Worm (Caenorhabditis elegans): ENCODE measurements around the gene kmo-1.

kmo-1 gene

ce11 chrV:12098123-12098522 lies 27.8 kb upstream of the kmo-1 start, which contains the start of gene nhr-209:
Gene nhr-209, plus strand, starts transcription at chrV:12098149.
- TF ChIP-seq ztf-23 (GFP tag; IDR thresholded peaks at IDR 0.05) (no peak), tab-1 (GFP tag; IDR thresholded peaks at IDR 0.05) (no peak), med-1 (GFP tag; optimal IDR thresholded peaks at IDR 0.05; ENCODE audit: insufficient read depth) (no peak), klf-2 (GFP tag; conservative IDR thresholded peaks at IDR 0.05) (no peak), cog-1 (tag; optimal IDR thresholded peaks at IDR 0.05) (no peak), ztf-29 (GFP tag; IDR thresholded peaks at IDR 0.05) (no peak), flt-1 (GFP tag; IDR thresholded peaks at IDR 0.05) (no peak), T22C8.4 (GFP tag; IDR thresholded peaks at IDR 0.05) (no peak), ref-1 (GFP tag; conservative IDR thresholded peaks at IDR 0.05) (no peak)

DNA sequence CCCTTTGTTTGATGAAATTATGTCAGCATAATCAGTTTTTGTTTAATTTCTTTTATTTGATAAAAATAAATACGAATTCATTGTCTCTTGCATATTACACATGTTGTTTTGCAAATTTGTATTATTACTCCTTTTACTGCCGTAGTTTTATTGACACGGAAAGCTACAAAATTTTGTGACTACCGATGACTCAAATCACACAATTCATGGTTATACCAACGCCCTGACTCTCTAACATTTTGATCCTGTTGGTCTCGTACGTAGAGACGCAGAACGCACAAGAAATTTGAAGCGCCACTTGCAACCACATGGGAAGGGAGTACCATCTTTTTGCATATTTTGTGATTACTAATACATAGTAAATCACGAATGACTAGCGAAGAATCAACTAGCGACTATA lies 25.5 kb upstream of the kmo-1 start, which contains the start of gene nhr-207:
nhr-207 (plus strand) TSS at position 282 of the 400 bp plus-strand sequence.
- no peak for TF ChIP-seq cog-1 (tag; optimal IDR thresholded peaks at IDR 0.05)
- no peak for TF ChIP-seq med-1 (GFP tag; optimal IDR thresholded peaks at IDR 0.05; ENCODE audit: insufficient read depth)
- no peak for TF ChIP-seq flt-1 (GFP tag; IDR thresholded peaks at IDR 0.05)
- TF ChIP-seq T22C8.4 (GFP tag; IDR thresholded peaks at IDR 0.05), result no peak
- no peak for TF ChIP-seq tab-1 (GFP tag; IDR thresholded peaks at IDR 0.05)
- TF ChIP-seq ref-1 (GFP tag; conservative IDR thresholded peaks at IDR 0.05), result no peak
- TF ChIP-seq ztf-23 (GFP tag; IDR thresholded peaks at IDR 0.05), result no peak
- TF ChIP-seq ztf-29 (GFP tag; IDR thresholded peaks at IDR 0.05), result no peak
- TF ChIP-seq klf-2 (GFP tag; conservative IDR thresholded peaks at IDR 0.05), result no peak

DNA sequence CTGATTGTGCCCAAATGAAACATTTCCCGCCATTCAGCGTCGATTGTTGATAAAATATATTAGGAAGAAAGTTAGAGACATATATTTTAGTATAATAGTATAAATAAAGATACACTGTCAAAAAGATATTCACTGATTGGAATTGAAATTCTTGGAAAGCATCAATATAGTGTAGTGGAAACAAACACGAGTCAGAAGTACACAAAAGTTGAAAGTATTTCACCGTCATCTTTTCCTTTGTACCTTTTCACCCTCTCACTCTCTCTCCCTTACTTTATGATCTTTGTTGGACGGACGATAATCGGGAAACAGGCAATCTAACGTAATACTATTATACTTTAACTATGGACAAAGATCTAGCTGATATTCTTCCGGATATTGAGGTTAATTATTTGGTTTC lies 23.7 kb upstream of the kmo-1 start, which contains the start of gene nhr-208:
nhr-208 (plus strand) TSS at position 288 of the 400 bp plus-strand sequence.
- TF ChIP-seq cog-1 (tag; optimal IDR thresholded peaks at IDR 0.05), result no peak
- no peak for TF ChIP-seq klf-2 (GFP tag; conservative IDR thresholded peaks at IDR 0.05)
- no peak for TF ChIP-seq med-1 (GFP tag; optimal IDR thresholded peaks at IDR 0.05; ENCODE audit: insufficient read depth)
- TF ChIP-seq ref-1 (GFP tag; conservative IDR thresholded peaks at IDR 0.05), result no peak
- TF ChIP-seq T22C8.4 (GFP tag; IDR thresholded peaks at IDR 0.05), result no peak
- TF ChIP-seq tab-1 (GFP tag; IDR thresholded peaks at IDR 0.05), result no peak
- no peak for TF ChIP-seq ztf-29 (GFP tag; IDR thresholded peaks at IDR 0.05)
- no peak for TF ChIP-seq ztf-23 (GFP tag; IDR thresholded peaks at IDR 0.05)
- no peak for TF ChIP-seq flt-1 (GFP tag; IDR thresholded peaks at IDR 0.05)

- TF ChIP-seq ztf-23 (GFP tag; IDR thresholded peaks at IDR 0.05) (no peak), ref-1 (GFP tag; conservative IDR thresholded peaks at IDR 0.05) (no peak), flt-1 (GFP tag; IDR thresholded peaks at IDR 0.05) (no peak), T22C8.4 (GFP tag; IDR thresholded peaks at IDR 0.05) (no peak), ztf-29 (GFP tag; IDR thresholded peaks at IDR 0.05) (no peak), tab-1 (GFP tag; IDR thresholded peaks at IDR 0.05) (no peak), cog-1 (tag; optimal IDR thresholded peaks at IDR 0.05) (no peak), klf-2 (GFP tag; conservative IDR thresholded peaks at IDR 0.05) (no peak), med-1 (GFP tag; optimal IDR thresholded peaks at IDR 0.05; ENCODE audit: insufficient read depth) (no peak)
Observed at ce11 chrV:12091759-12092158, 21.4 kb upstream of the kmo-1 start, which contains the start of gene nhr-206. Gene nhr-206, plus strand, starts transcription at chrV:12092006.

- no peak for TF ChIP-seq ref-1 (GFP tag; conservative IDR thresholded peaks at IDR 0.05)
- TF ChIP-seq ztf-23 (GFP tag; IDR thresholded peaks at IDR 0.05), result no peak
- no peak for TF ChIP-seq cog-1 (tag; optimal IDR thresholded peaks at IDR 0.05)
- TF ChIP-seq T22C8.4 (GFP tag; IDR thresholded peaks at IDR 0.05), result no peak
- no peak for TF ChIP-seq flt-1 (GFP tag; IDR thresholded peaks at IDR 0.05)
- TF ChIP-seq ztf-29 (GFP tag; IDR thresholded peaks at IDR 0.05), result no peak
- TF ChIP-seq klf-2 (GFP tag; conservative IDR thresholded peaks at IDR 0.05), result no peak
- TF ChIP-seq med-1 (GFP tag; optimal IDR thresholded peaks at IDR 0.05; ENCODE audit: insufficient read depth), result no peak
- no peak for TF ChIP-seq tab-1 (GFP tag; IDR thresholded peaks at IDR 0.05)
Observed at ce11 chrV:12088773-12089172, 18.5 kb upstream of the kmo-1 start, which contains the start of gene R07B7.12. Gene R07B7.12, plus strand, starts transcription at chrV:12089073.

- TF ChIP-seq ref-1 (GFP tag; conservative IDR thresholded peaks at IDR 0.05) (no peak), ztf-29 (GFP tag; IDR thresholded peaks at IDR 0.05) (no peak), ztf-23 (GFP tag; IDR thresholded peaks at IDR 0.05) (no peak), cog-1 (tag; optimal IDR thresholded peaks at IDR 0.05) (no peak), med-1 (GFP tag; optimal IDR thresholded peaks at IDR 0.05; ENCODE audit: insufficient read depth) (no peak), tab-1 (GFP tag; IDR thresholded peaks at IDR 0.05) (no peak), T22C8.4 (GFP tag; IDR thresholded peaks at IDR 0.05) (no peak)
Observed at ce11 chrV:12086934-12087333, 16.6 kb upstream of the kmo-1 start, which contains the start of gene gana-1. Gene gana-1, plus strand, starts transcription at chrV:12087234.

DNA sequence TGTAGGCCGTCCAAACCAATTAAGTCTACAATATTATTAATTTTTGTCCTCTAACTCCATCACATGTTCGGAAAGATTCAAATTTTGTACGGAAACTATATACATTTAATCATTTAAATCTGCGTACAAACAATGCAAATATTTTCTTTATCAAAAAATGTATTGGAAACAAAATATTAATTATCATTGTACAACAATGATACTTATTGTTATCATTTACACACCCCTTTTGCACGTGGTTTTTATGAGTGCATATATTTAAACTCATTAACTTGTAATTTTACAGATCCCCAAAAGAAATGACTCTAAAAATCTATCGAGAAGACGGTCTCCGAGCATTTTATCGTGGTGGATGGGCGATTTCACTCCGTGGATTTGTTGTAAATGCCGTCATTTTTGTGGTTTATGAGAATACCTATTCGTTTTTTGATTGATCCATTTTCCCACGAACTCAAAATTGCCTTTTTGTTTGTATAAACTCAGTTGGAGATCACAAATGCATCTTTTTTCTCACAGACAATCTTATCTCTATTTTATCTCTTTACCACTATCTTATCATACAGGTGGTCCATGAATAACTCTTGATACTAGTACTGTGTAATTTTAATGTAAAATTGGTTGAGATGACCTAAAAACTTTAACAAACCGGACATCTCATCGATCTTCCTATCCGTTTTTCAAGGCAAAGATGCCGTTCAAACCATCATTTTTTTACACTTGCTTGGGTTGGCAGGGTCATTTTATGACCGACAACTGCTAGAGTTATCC lies 15.7 kb upstream of the kmo-1 start:
- TF ChIP-seq flt-1 (GFP tag; IDR thresholded peaks at IDR 0.05) (no peak), ztf-29 (GFP tag; IDR thresholded peaks at IDR 0.05) (no peak), ref-1 (GFP tag; conservative IDR thresholded peaks at IDR 0.05) (no peak), cog-1 (tag; optimal IDR thresholded peaks at IDR 0.05) (no peak), med-1 (GFP tag; optimal IDR thresholded peaks at IDR 0.05; ENCODE audit: insufficient read depth) (no peak), T22C8.4 (GFP tag; IDR thresholded peaks at IDR 0.05) (no peak), ztf-23 (GFP tag; IDR thresholded peaks at IDR 0.05) (no peak)

ce11 chrV:12084216-12084615 lies 13.9 kb upstream of the kmo-1 start, which contains the start of gene R07B7.8:
Gene R07B7.8, minus strand, starts transcription at chrV:12084316.
- TF ChIP-seq T22C8.4 (GFP tag; IDR thresholded peaks at IDR 0.05) (no peak), med-1 (GFP tag; optimal IDR thresholded peaks at IDR 0.05; ENCODE audit: insufficient read depth) (no peak), flt-1 (GFP tag; IDR thresholded peaks at IDR 0.05) (no peak), klf-2 (GFP tag; conservative IDR thresholded peaks at IDR 0.05) (no peak), cog-1 (tag; optimal IDR thresholded peaks at IDR 0.05) (no peak), ztf-29 (GFP tag; IDR thresholded peaks at IDR 0.05) (no peak), ztf-23 (GFP tag; IDR thresholded peaks at IDR 0.05) (no peak), ref-1 (GFP tag; conservative IDR thresholded peaks at IDR 0.05) (no peak), tab-1 (GFP tag; IDR thresholded peaks at IDR 0.05) (no peak)

DNA sequence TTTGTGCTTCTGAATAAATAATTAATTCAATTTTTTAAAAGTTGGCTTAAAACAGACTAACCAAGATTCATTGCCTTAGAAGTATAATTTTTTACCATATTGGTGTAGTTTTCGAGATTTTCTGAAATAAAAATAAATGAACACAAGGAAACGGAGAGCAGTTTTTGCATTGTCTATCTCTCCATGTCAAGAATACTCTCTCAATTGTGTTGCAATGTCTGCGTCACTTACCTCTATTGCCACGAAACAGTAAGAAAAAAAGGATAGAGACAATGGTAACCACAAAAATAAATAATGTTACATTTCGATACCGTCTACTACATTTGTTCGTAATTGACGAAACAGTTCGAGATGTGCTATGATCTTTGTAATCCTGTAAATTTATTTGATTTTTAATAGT lies 12.6 kb upstream of the kmo-1 start, which contains the start of gene R07B7.10:
R07B7.10 (plus strand) TSS at position 285 of the 400 bp plus-strand sequence.
- TF ChIP-seq cog-1 (tag; optimal IDR thresholded peaks at IDR 0.05), result no peak
- no peak for TF ChIP-seq flt-1 (GFP tag; IDR thresholded peaks at IDR 0.05)
- TF ChIP-seq ztf-23 (GFP tag; IDR thresholded peaks at IDR 0.05), result no peak
- no peak for TF ChIP-seq med-1 (GFP tag; optimal IDR thresholded peaks at IDR 0.05; ENCODE audit: insufficient read depth)
- no peak for TF ChIP-seq klf-2 (GFP tag; conservative IDR thresholded peaks at IDR 0.05)
